Worm (Caenorhabditis elegans) whole organism, L1 larva: ENCODE results near the gene lgc-50.

Experiments
- ceh-63 ChIP-seq: fragments of 200-800 bp; sonication (Bioruptor generic); optimal IDR thresholded peaks from 2 replicates; lab custom pipeline; 2018; ENCODE audit warnings: mild to moderate bottlenecking, missing genetic modification characterization, missing compliant biosample characterization
- ceh-82 ChIP-seq, 3 experiments: fragments of 150-350 bp in 1 of 3; sonication (generic microtip) in 2 of 3; optimal IDR thresholded peaks; 2 replicates each; lab custom pipeline; 2014 to 2017; ENCODE audit warnings: missing biosample characterization in 3 of 3, missing genetic modification characterization in 3 of 3
- ces-1 ChIP-seq: fragments of 150-350 bp; optimal IDR thresholded peaks from 2 replicates; lab custom pipeline; 2014; ENCODE audit warnings: missing biosample characterization, missing genetic modification reagents, missing genetic modification characterization
- egl-27 ChIP-seq, 2 experiments: fragments of 150-350 bp in 1 of 2; sonication (generic microtip); optimal IDR thresholded peaks; 3 replicates each; lab custom pipeline; 2017 to 2018; ENCODE audit warnings: missing biosample characterization in 2 of 2, missing genetic modification characterization in 2 of 2, missing genetic modification reagents in 2 of 2
- elt-2 ChIP-seq: sonication (generic microtip); optimal IDR thresholded peaks from 2 replicates; lab custom pipeline; 2016; ENCODE audit warnings: missing genetic modification characterization, mild to moderate bottlenecking, inconsistent platforms, missing compliant biosample characterization, missing genetic modification reagents
- fkh-4 ChIP-seq: sonication (generic microtip); optimal IDR thresholded peaks from 2 replicates; lab custom pipeline; 2016; ENCODE audit warnings: missing compliant biosample characterization, missing genetic modification characterization, borderline replicate concordance
- hlh-4 ChIP-seq: sonication (generic microtip); optimal IDR thresholded peaks from 2 replicates; lab custom pipeline; 2016; ENCODE audit warnings: mild to moderate bottlenecking, missing genetic modification characterization, missing compliant biosample characterization
- lin-13 ChIP-seq: fragments of 150-350 bp; optimal IDR thresholded peaks from 2 replicates; lab custom pipeline; 2014; ENCODE audit warnings: missing biosample characterization, missing genetic modification reagents, missing genetic modification characterization
- lin-35 ChIP-seq, 2 experiments: fragments of 150-350 bp; optimal IDR thresholded peaks; 2 replicates each; lab custom pipeline; 2014; ENCODE audit warnings: missing biosample characterization in 2 of 2, missing genetic modification characterization in 2 of 2, missing genetic modification reagents in 2 of 2
- mep-1 ChIP-seq: fragments of 150-350 bp; optimal IDR thresholded peaks from 2 replicates; lab custom pipeline; 2014; ENCODE audit warnings: missing biosample characterization, missing genetic modification characterization
- nhr-20 ChIP-seq: sonication (generic microtip); optimal IDR thresholded peaks from 2 replicates; lab custom pipeline; 2016; ENCODE audit warnings: mild to moderate bottlenecking, missing genetic modification characterization, missing compliant biosample characterization
- nhr-237 ChIP-seq: fragments of 150-350 bp; optimal IDR thresholded peaks from 2 replicates; lab custom pipeline; 2014; ENCODE audit warnings: missing biosample characterization, missing genetic modification characterization
- nhr-90 ChIP-seq: sonication (generic microtip); optimal IDR thresholded peaks from 2 replicates; lab custom pipeline; 2016; ENCODE audit warnings: mild to moderate bottlenecking, missing genetic modification characterization, missing compliant biosample characterization; ENCODE audit not compliant: poor library complexity
- unc-130 ChIP-seq: fragments of 150-350 bp; optimal IDR thresholded peaks from 2 replicates; lab custom pipeline; 2017; ENCODE audit warnings: missing biosample characterization, missing genetic modification characterization, inconsistent platforms

ce11 chrIII:7383733-7384132 is 11.5 kb downstream of the lgc-50 start, which contains the start of gene tbp-1:
- TF ChIP-seq hlh-4 (tag; lab: Kevin White, UChicago), result no peak
- TF ChIP-seq ceh-82 (tag; optimal IDR thresholded peaks at IDR 0.05; lab: Kevin White, UChicago), result no peak
- no peak for TF ChIP-seq mep-1 (tag; lab: Kevin White, UChicago)
- TF ChIP-seq lin-13 (GFP tag; lab: Kevin White, UChicago), result no peak
- TF ChIP-seq fkh-4 (tag; lab: Kevin White, UChicago), result no peak
- TF ChIP-seq unc-130, result no peak
- no peak for TF ChIP-seq nhr-237 (tag; lab: Kevin White, UChicago)
- TF ChIP-seq nhr-90 (tag; lab: Kevin White, UChicago), result no peak
- no peak for TF ChIP-seq egl-27 (tag; optimal IDR thresholded peaks at IDR 0.05; lab: Kevin White, UChicago)
- TF ChIP-seq ces-1 (GFP tag; lab: Kevin White, UChicago), result no peak
- TF ChIP-seq elt-2, result no peak
- TF ChIP-seq lin-35 (GFP tag; optimal IDR thresholded peaks at IDR 0.05; lab: Kevin White, UChicago), result no peak
- no peak for TF ChIP-seq ceh-63 (GFP tag; lab: Kevin White, UChicago)
- TF ChIP-seq nhr-20 (tag; lab: Kevin White, UChicago), result no peak
